Worm (Caenorhabditis elegans) whole organism, late embryonic: ENCODE data around the gene mtq-2.

Experiments
- C08G9.2 ChIP-seq: sonication (generic microtip); optimal IDR thresholded peaks from 2 replicates; lab custom pipeline; 2016; ENCODE audit warnings: mild to moderate bottlenecking, missing genetic modification characterization, moderate library complexity, missing compliant biosample characterization
- ama-1 ChIP-seq: fragments of 150-350 bp; optimal IDR thresholded peaks from 2 replicates; lab custom pipeline; 2014
- ceh-18 ChIP-seq: sonication (generic microtip); optimal IDR thresholded peaks from 2 replicates; lab custom pipeline; 2016; ENCODE audit warnings: missing genetic modification characterization, missing compliant biosample characterization
- ceh-2 ChIP-seq: sonication (generic microtip); optimal IDR thresholded peaks from 2 replicates; lab custom pipeline; 2016; ENCODE audit warnings: missing genotype, missing genetic modification characterization, missing compliant biosample characterization
- ceh-30 ChIP-seq: fragments of 150-350 bp; optimal IDR thresholded peaks from 2 replicates; lab custom pipeline; 2014; ENCODE audit warnings: missing biosample characterization, missing genetic modification characterization
- ceh-31 ChIP-seq: sonication (generic microtip); optimal IDR thresholded peaks from 2 replicates; lab custom pipeline; 2016; ENCODE audit warnings: missing genetic modification characterization, missing compliant biosample characterization
- ceh-34 ChIP-seq: sonication (generic microtip); optimal IDR thresholded peaks from 2 replicates; lab custom pipeline; 2016; ENCODE audit warnings: mild to moderate bottlenecking, missing genetic modification characterization, missing compliant biosample characterization
- ceh-45 ChIP-seq: fragments of 200-800 bp; sonication (Bioruptor generic); IDR thresholded peaks from 2 replicates; pipeline ENCODE4 v1.3.6; 2022; ENCODE audit warnings: missing genetic modification reagents, missing genetic modification characterization, missing compliant biosample characterization
- ceh-48 ChIP-seq: sonication (generic microtip); optimal IDR thresholded peaks from 2 replicates; lab custom pipeline; 2016; ENCODE audit warnings: missing genetic modification characterization, inconsistent platforms, missing compliant biosample characterization
- dmd-4 ChIP-seq: sonication (generic microtip); optimal IDR thresholded peaks from 2 replicates; lab custom pipeline; 2016; ENCODE audit warnings: borderline replicate concordance, missing genetic modification characterization, missing compliant biosample characterization
- dve-1 ChIP-seq: sonication (generic microtip); optimal IDR thresholded peaks from 2 replicates; lab custom pipeline; 2017; ENCODE audit warnings: antibody characterized with exemption, mild to moderate bottlenecking, missing genetic modification characterization, missing compliant biosample characterization
- elt-2 ChIP-seq: sonication (generic microtip); optimal IDR thresholded peaks from 2 replicates; lab custom pipeline; 2016; ENCODE audit warnings: missing genetic modification reagents, missing genetic modification characterization, missing compliant biosample characterization
- ets-4 ChIP-seq: sonication (generic microtip); optimal IDR thresholded peaks from 2 replicates; lab custom pipeline; 2016; ENCODE audit warnings: missing genetic modification characterization, missing compliant biosample characterization
- fax-1 ChIP-seq: sonication (generic microtip); optimal IDR thresholded peaks from 2 replicates; lab custom pipeline; 2016; ENCODE audit warnings: missing genotype, missing genetic modification characterization, missing compliant biosample characterization
- fkh-10 ChIP-seq: fragments of 150-350 bp; optimal IDR thresholded peaks from 2 replicates; lab custom pipeline; 2014; ENCODE audit warnings: missing biosample characterization, missing genetic modification reagents, missing genetic modification characterization
- gmeb-2 ChIP-seq: sonication (generic microtip); optimal IDR thresholded peaks from 2 replicates; lab custom pipeline; 2016; ENCODE audit warnings: missing genetic modification characterization, inconsistent platforms, missing compliant biosample characterization
- hlh-13 ChIP-seq: fragments of 200-800 bp; sonication (Bioruptor generic); optimal IDR thresholded peaks from 2 replicates; lab custom pipeline; 2018; ENCODE audit warnings: mild to moderate bottlenecking, missing genetic modification characterization, missing compliant biosample characterization
- hlh-15 ChIP-seq: sonication (generic microtip); optimal IDR thresholded peaks from 2 replicates; lab custom pipeline; 2016; ENCODE audit warnings: missing genetic modification characterization, missing compliant biosample characterization
- hlh-30 ChIP-seq: sonication (generic microtip); optimal IDR thresholded peaks from 2 replicates; lab custom pipeline; 2017; ENCODE audit warnings: antibody characterized with exemption, missing genetic modification characterization, missing compliant biosample characterization; ENCODE audit not compliant: insufficient read depth
- lim-6 ChIP-seq: sonication (generic microtip); optimal IDR thresholded peaks from 2 replicates; lab custom pipeline; 2016; ENCODE audit warnings: missing genetic modification characterization, missing compliant biosample characterization
- lin-11 ChIP-seq: fragments of 200-800 bp; sonication (Bioruptor generic); optimal IDR thresholded peaks from 2 replicates; lab custom pipeline; 2018; ENCODE audit warnings: mild to moderate bottlenecking, missing genetic modification characterization, missing compliant biosample characterization
- madf-2 ChIP-seq: sonication (generic microtip); optimal IDR thresholded peaks from 2 replicates; lab custom pipeline; 2017; ENCODE audit warnings: missing genetic modification characterization, missing compliant biosample characterization
- nfya-1 ChIP-seq: sonication (generic microtip); optimal IDR thresholded peaks from 2 replicates; lab custom pipeline; 2017; ENCODE audit warnings: missing genetic modification characterization, mild to moderate bottlenecking, missing compliant biosample characterization, antibody characterized with exemption, moderate library complexity
- nhr-11 ChIP-seq: fragments of 150-350 bp; optimal IDR thresholded peaks from 2 replicates; lab custom pipeline; 2014; ENCODE audit warnings: missing biosample characterization, missing genetic modification characterization
- nhr-232 ChIP-seq: sonication (generic microtip); optimal IDR thresholded peaks from 2 replicates; lab custom pipeline; 2016; ENCODE audit warnings: missing genetic modification characterization, missing compliant biosample characterization
- pat-9 ChIP-seq: fragments of 200-800 bp; sonication (Bioruptor generic); optimal IDR thresholded peaks from 2 replicates; lab custom pipeline; 2018; ENCODE audit warnings: mild to moderate bottlenecking, missing genetic modification characterization, moderate library complexity, missing compliant biosample characterization
- pha-4 ChIP-seq: fragments of 150-350 bp; optimal IDR thresholded peaks from 2 replicates; lab custom pipeline; 2018; ENCODE audit warnings: missing biosample characterization, missing genetic modification reagents, missing genetic modification characterization
- ref-2 ChIP-seq: sonication (generic microtip); optimal IDR thresholded peaks from 2 replicates; lab custom pipeline; 2016; ENCODE audit warnings: missing genetic modification characterization, missing compliant biosample characterization
- rnt-1 ChIP-seq: sonication (generic microtip); optimal IDR thresholded peaks from 2 replicates; lab custom pipeline; 2016; ENCODE audit warnings: missing genetic modification characterization, missing compliant biosample characterization
- syd-9 ChIP-seq: sonication (generic microtip); optimal IDR thresholded peaks from 2 replicates; lab custom pipeline; 2016; ENCODE audit warnings: mild to moderate bottlenecking, missing genetic modification characterization, moderate library complexity, missing compliant biosample characterization
- tbx-2 ChIP-seq: sonication (generic microtip); optimal IDR thresholded peaks from 2 replicates; lab custom pipeline; 2016; ENCODE audit warnings: missing genetic modification characterization, missing compliant biosample characterization
- tbx-7 ChIP-seq: sonication (generic microtip); optimal IDR thresholded peaks from 2 replicates; lab custom pipeline; 2016; ENCODE audit warnings: missing genotype, missing genetic modification characterization, missing compliant biosample characterization
- ttx-3 ChIP-seq: sonication (generic microtip); optimal IDR thresholded peaks from 2 replicates; lab custom pipeline; 2016; ENCODE audit warnings: missing genetic modification reagents, missing genetic modification characterization, missing compliant biosample characterization
- unc-42 ChIP-seq: sonication (generic microtip); optimal IDR thresholded peaks from 2 replicates; lab custom pipeline; 2016; ENCODE audit warnings: missing genotype, missing genetic modification characterization, missing compliant biosample characterization
- unc-86 ChIP-seq: sonication (generic microtip); optimal IDR thresholded peaks from 2 replicates; lab custom pipeline; 2016; ENCODE audit warnings: missing genetic modification characterization, missing compliant biosample characterization
- ztf-16 ChIP-seq: sonication (generic microtip); optimal IDR thresholded peaks from 2 replicates; lab custom pipeline; 2017; ENCODE audit warnings: missing genetic modification characterization, missing compliant biosample characterization

Gene mtq-2

ce11 chrII:2197555-2198288, 8.5 kb upstream of the mtq-2 start, which contains the start of gene C33C12.1:
TSS of gene C33C12.1 (plus strand) at chrII:2198238.
- TF ChIP-seq unc-42 (peak; percentile 50), ceh-45 (GFP tag; lab: Robert Waterston, UW) (no peak)

DNA sequence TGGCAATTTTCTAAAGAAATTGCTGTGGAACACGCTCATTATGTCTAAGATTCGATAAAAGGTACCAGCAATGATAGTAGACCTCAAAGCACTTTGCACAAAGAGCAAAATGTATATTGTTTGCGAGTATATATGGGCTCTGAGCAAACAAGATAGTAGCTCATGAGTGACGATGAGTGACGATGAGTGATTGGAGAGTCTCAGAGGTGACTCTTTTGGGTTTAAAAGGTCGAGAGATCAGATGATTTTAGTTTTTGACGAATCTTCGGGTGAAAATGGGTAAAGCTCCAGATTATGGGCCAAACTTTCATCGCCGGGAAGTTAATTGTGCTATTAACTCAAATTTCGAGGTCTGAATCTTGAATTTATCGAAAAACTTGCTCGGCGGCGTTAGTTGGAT, 7.5 kb upstream of the mtq-2 start:
- TF ChIP-seq syd-9 (no peak), unc-86 (tag; lab: Kevin White, UChicago) (no peak), hlh-13 (no peak), ref-2 (tag; lab: Kevin White, UChicago) (no peak), ceh-18 (no peak), fax-1 (tag; lab: Kevin White, UChicago) (no peak), pat-9 (tag; lab: Kevin White, UChicago) (no peak), hlh-15 (no peak), ttx-3 (tag; lab: Kevin White, UChicago) (no peak), gmeb-2 (tag; lab: Kevin White, UChicago) (no peak), ceh-2 (tag; lab: Kevin White, UChicago) (no peak), C08G9.2 (no peak), lim-6 (tag; lab: Kevin White, UChicago) (no peak), madf-2 (tag; lab: Kevin White, UChicago) (no peak), tbx-7 (tag; lab: Kevin White, UChicago) (no peak), pha-4 (no peak)
- TF ChIP-seq, all 69 proteins: peak for 0

- TF ChIP-seq elt-2 (tag; lab: Kevin White, UChicago), result peak; percentile 9
- peak; percentile 52 for TF ChIP-seq tbx-2 (tag; lab: Kevin White, UChicago)
- TF ChIP-seq ceh-34 (tag; lab: Kevin White, UChicago), result peak; percentile 27
- TF ChIP-seq nfya-1, result peak; percentile 40
- no peak for TF ChIP-seq nhr-232 (tag; lab: Kevin White, UChicago)
- TF ChIP-seq dve-1 (tag; lab: Kevin White, UChicago), result peak; percentile 14
- peak; percentile 53 for TF ChIP-seq unc-42
- peak; percentile 47 for TF ChIP-seq ceh-31 (tag; lab: Kevin White, UChicago)
- TF ChIP-seq ref-2 (tag; lab: Kevin White, UChicago), result no peak
Observed at ce11 chrII:2195541-2195940, 6.3 kb upstream of the mtq-2 start.

DNA sequence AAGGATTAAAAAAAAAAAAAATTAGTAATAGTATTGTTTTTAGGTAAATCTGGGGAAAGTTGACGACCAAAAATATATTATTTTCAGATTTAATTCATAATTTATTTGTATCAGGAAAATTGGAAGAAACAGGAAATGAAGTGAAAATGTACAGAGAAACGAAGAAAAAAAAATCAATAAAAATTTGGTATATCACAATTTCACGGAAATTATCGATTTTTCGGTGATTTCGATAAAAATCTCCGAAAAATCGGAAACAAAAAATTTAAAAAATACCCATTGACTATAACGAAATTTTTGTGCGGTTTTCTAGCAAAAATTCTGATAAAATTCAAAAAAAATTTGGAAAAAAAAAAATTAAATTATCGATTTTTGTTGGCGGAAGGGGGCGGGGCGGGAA, 3.0 kb upstream of the mtq-2 start:
- no peak for TF ChIP-seq nhr-11 (tag; lab: Kevin White, UChicago)
- peak; percentile 44 for TF ChIP-seq ceh-48 (tag; lab: Kevin White, UChicago)

DNA sequence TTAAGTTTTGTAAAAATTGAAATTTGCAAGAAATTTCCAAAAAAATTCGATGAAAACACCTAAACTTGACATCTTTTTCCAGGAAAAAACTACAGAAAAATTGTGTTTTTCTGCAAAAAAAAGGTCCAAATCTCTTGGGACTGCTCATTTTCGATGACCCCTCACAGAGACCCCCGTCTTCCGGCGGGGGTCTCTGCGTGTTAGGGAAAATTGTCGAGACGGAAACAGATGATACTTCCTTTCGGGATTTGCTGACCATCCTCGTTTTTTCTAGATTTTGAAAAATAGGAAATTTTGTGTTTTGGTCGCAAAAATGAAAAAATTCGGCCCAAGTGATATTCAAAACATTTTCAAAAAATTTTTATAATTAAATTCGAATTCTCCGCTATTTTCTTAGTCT, 2.1 kb upstream of the mtq-2 start:
- TF ChIP-seq ceh-48 (tag; lab: Kevin White, UChicago) (no peak), pha-4 (no peak), lin-11 (tag; lab: Kevin White, UChicago) (no peak), ama-1 (lab: Kevin White, UChicago) (no peak), ztf-16 (tag; lab: Kevin White, UChicago) (no peak)

- TF ChIP-seq ets-4 (tag; lab: Kevin White, UChicago) (no peak), fkh-10 (GFP tag; lab: Kevin White, UChicago) (no peak), rnt-1 (tag; lab: Kevin White, UChicago) (no peak), dmd-4 (no peak), ceh-30 (tag; lab: Kevin White, UChicago) (no peak), hlh-30 (tag; lab: Kevin White, UChicago) (no peak), hlh-13 (no peak), ceh-45 (GFP tag; lab: Robert Waterston, UW) (no peak)
Observed at ce11 chrII:2190522-2190921, 1.3 kb upstream of the mtq-2 start.
